Worm (Caenorhabditis elegans): ENCODE data around the gene nlf-1.

Gene nlf-1

ce11 chrX:1018586-1018985, 1.2 kb upstream of the nlf-1 start (continued):
- no peak for TF ChIP-seq pag-3 (tag; optimal IDR thresholded peaks at IDR 0.05; ENCODE audit: borderline replicate concordance, insufficient read depth)
- TF ChIP-seq tbx-2 (tag; optimal IDR thresholded peaks at IDR 0.05): peak; percentile 54
- TF ChIP-seq nhr-85 (tag): no peak
- TF ChIP-seq ceh-88 (GFP tag; IDR thresholded peaks at IDR 0.05): no peak
- TF ChIP-seq ceh-8 (GFP tag; optimal IDR thresholded peaks at IDR 0.05): peak; percentile 60
- no peak for TF ChIP-seq fkh-10 (GFP tag; optimal IDR thresholded peaks at IDR 0.05)
- TF ChIP-seq nhr-77 (tag; optimal IDR thresholded peaks at IDR 0.05): no peak
- TF ChIP-seq ces-1 (GFP tag; optimal IDR thresholded peaks at IDR 0.05): peak; percentile 67
- TF ChIP-seq blmp-1 (tag; optimal IDR thresholded peaks at IDR 0.05): no peak
- TF ChIP-seq pqm-1 (tag; optimal IDR thresholded peaks at IDR 0.05): no peak
- TF ChIP-seq ztf-11 (tag; optimal IDR thresholded peaks at IDR 0.05): peak in 1 of 2 experiments; percentile 25
- TF ChIP-seq lsy-2 (tag; optimal IDR thresholded peaks at IDR 0.05): no peak
- no peak for TF ChIP-seq mef-2 (tag; optimal IDR thresholded peaks at IDR 0.05)
- TF ChIP-seq C34B4.2 (tag; optimal IDR thresholded peaks at IDR 0.05): no peak
- TF ChIP-seq mab-9 (GFP tag; IDR thresholded peaks at IDR 0.05): 0 out of 2 replicates have a peak, but pooled peaks have one; percentile 42
- no peak for TF ChIP-seq zag-1 (tag; optimal IDR thresholded peaks at IDR 0.05)
- no peak for TF ChIP-seq unc-86 (tag; optimal IDR thresholded peaks at IDR 0.05)
- no peak for TF ChIP-seq unc-98 (GFP tag; IDR thresholded peaks at IDR 0.05)
- no peak for TF ChIP-seq fos-1 (tag; optimal IDR thresholded peaks at IDR 0.05)
- TF ChIP-seq nhr-47 (tag; optimal IDR thresholded peaks at IDR 0.05): peak; percentile 46
- no peak for TF ChIP-seq alr-1 (tag; optimal IDR thresholded peaks at IDR 0.05; ENCODE audit: borderline replicate concordance)
- TF ChIP-seq sox-4 (tag; optimal IDR thresholded peaks at IDR 0.05): peak; percentile 12
- no peak for TF ChIP-seq ztf-4 (tag; optimal IDR thresholded peaks at IDR 0.05)
- TF ChIP-seq ceh-63 (GFP tag; optimal IDR thresholded peaks at IDR 0.05): no peak
- TF ChIP-seq nhr-19 (GFP tag; conservative IDR thresholded peaks at IDR 0.05): no peak
- TF ChIP-seq nhr-71 (tag; optimal IDR thresholded peaks at IDR 0.05): peak; percentile 63
- no peak for TF ChIP-seq efl-3 (GFP tag; optimal IDR thresholded peaks at IDR 0.05)
- TF ChIP-seq tlp-1 (tag; optimal IDR thresholded peaks at IDR 0.05): no peak
- TF ChIP-seq mdl-1 (tag; optimal IDR thresholded peaks at IDR 0.05): no peak
- TF ChIP-seq lir-3 (tag; optimal IDR thresholded peaks at IDR 0.05; ENCODE audit: poor library complexity): no peak
- TF ChIP-seq dpl-1 (GFP tag; optimal IDR thresholded peaks at IDR 0.05): no peak
- no peak for TF ChIP-seq irx-1 (tag; optimal IDR thresholded peaks at IDR 0.05)
- peak; percentile 29 for TF ChIP-seq swsn-7 (tag; optimal IDR thresholded peaks at IDR 0.05)
- no peak for TF ChIP-seq isw-1 (GFP tag; IDR thresholded peaks at IDR 0.05)
- TF ChIP-seq zip-4 (GFP tag; optimal IDR thresholded peaks at IDR 0.05): no peak
- no peak for TF ChIP-seq nhr-28 (tag; optimal IDR thresholded peaks at IDR 0.05)
- TF ChIP-seq dsc-1 (tag; optimal IDR thresholded peaks at IDR 0.05): peak; percentile 47
- no peak for TF ChIP-seq hlh-17 (GFP tag; optimal IDR thresholded peaks at IDR 0.05; ENCODE audit: borderline replicate concordance)
- TF ChIP-seq hlh-4 (tag; optimal IDR thresholded peaks at IDR 0.05): no peak
- no peak for TF ChIP-seq hpl-2 (GFP tag; optimal IDR thresholded peaks at IDR 0.05)
- no peak for TF ChIP-seq efl-1 (optimal IDR thresholded peaks at IDR 0.05)
- no peak for TF ChIP-seq efl-1 (GFP tag; optimal IDR thresholded peaks at IDR 0.05 in 1 of 2)
- TF ChIP-seq fkh-8 (tag; optimal IDR thresholded peaks at IDR 0.05): no peak
- TF ChIP-seq sptf-1 (tag; optimal IDR thresholded peaks at IDR 0.05): no peak
- TF ChIP-seq egl-13 (tag; optimal IDR thresholded peaks at IDR 0.05): peak; percentile 52
- no peak for TF ChIP-seq sup-37 (GFP tag; optimal IDR thresholded peaks at IDR 0.05)
- TF ChIP-seq lin-15B (tag; optimal IDR thresholded peaks at IDR 0.05): no peak
- TF ChIP-seq elt-3 (tag; optimal IDR thresholded peaks at IDR 0.05): no peak
- TF ChIP-seq grh-1 (GFP tag; IDR thresholded peaks at IDR 0.05): no peak
- TF ChIP-seq ama-1 (optimal IDR thresholded peaks at IDR 0.05): no peak
- no peak for TF ChIP-seq C16A3.4 (tag; optimal IDR thresholded peaks at IDR 0.05)
- no peak for TF ChIP-seq fkh-4 (tag; optimal IDR thresholded peaks at IDR 0.05; ENCODE audit: borderline replicate concordance)
- no peak for TF ChIP-seq Y116A8C.19 (tag; optimal IDR thresholded peaks at IDR 0.05; ENCODE audit: borderline replicate concordance)
- no peak for TF ChIP-seq nhr-11 (tag; optimal IDR thresholded peaks at IDR 0.05)
